Fruit fly (Drosophila melanogaster) whole organism, adult: ENCODE data around the gene CG15201.

Source experiments
- CG11617 ChIP-seq: fragments of 200-800 bp; sonication (Bioruptor generic); optimal IDR thresholded peaks from 2 replicates; lab custom pipeline; 2017; ENCODE audit warnings: mild to moderate bottlenecking, missing biosample characterization, missing genetic modification reagents, missing genetic modification characterization
- CG12768 ChIP-seq: fragments of 200-800 bp; sonication (Bioruptor generic); optimal IDR thresholded peaks from 2 replicates; lab custom pipeline; 2017; ENCODE audit warnings: missing biosample characterization, missing genetic modification characterization, mild to moderate bottlenecking, moderate library complexity, missing genetic modification reagents
- CG14711 ChIP-seq: fragments of 200-800 bp; sonication (Bioruptor generic); optimal IDR thresholded peaks from 2 replicates; lab custom pipeline; 2018; ENCODE audit warnings: missing biosample characterization, mild to moderate bottlenecking, missing genetic modification characterization, moderate library complexity
- CG1620 ChIP-seq: fragments of 200-800 bp; sonication (Bioruptor generic); optimal IDR thresholded peaks from 2 replicates; lab custom pipeline; 2016; ENCODE audit warnings: missing biosample characterization, missing genetic modification characterization
- CG33017 ChIP-seq: fragments of 200-800 bp; sonication (Bioruptor generic); optimal IDR thresholded peaks from 2 replicates; lab custom pipeline; 2018; ENCODE audit warnings: missing biosample characterization, mild to moderate bottlenecking, missing genetic modification characterization, moderate library complexity
- CG5204 ChIP-seq: fragments of 200-800 bp; sonication (Bioruptor generic); optimal IDR thresholded peaks from 2 replicates; lab custom pipeline; 2016; ENCODE audit warnings: missing biosample characterization, missing genetic modification characterization
- CG7045 ChIP-seq: fragments of 200-800 bp; sonication (Bioruptor generic); optimal IDR thresholded peaks from 2 replicates; lab custom pipeline; 2017; ENCODE audit warnings: missing biosample characterization, mild to moderate bottlenecking, missing genetic modification characterization
- CG7101 ChIP-seq: fragments of 200-800 bp; sonication (Bioruptor generic); optimal IDR thresholded peaks from 2 replicates; lab custom pipeline; 2018; ENCODE audit warnings: missing biosample characterization, mild to moderate bottlenecking, missing genetic modification characterization, moderate library complexity
- Clk ChIP-seq: fragments of 200-800 bp; sonication (Bioruptor generic); optimal IDR thresholded peaks from 2 replicates; lab custom pipeline; 2017; ENCODE audit warnings: missing biosample characterization, missing genetic modification characterization
- Crg-1 ChIP-seq: fragments of 200-800 bp; sonication (Bioruptor generic); optimal IDR thresholded peaks from 2 replicates; lab custom pipeline; 2016; ENCODE audit warnings: missing biosample characterization, missing genetic modification characterization
- Hr96 ChIP-seq: fragments of 200-800 bp; sonication (Bioruptor generic); optimal IDR thresholded peaks from 2 replicates; lab custom pipeline; 2016; ENCODE audit warnings: missing biosample characterization, missing genetic modification characterization
- Mnt ChIP-seq: fragments of 200-800 bp; sonication (Bioruptor generic); optimal IDR thresholded peaks from 2 replicates; lab custom pipeline; 2016; ENCODE audit warnings: missing biosample characterization, mild to moderate bottlenecking, missing genetic modification characterization
- bab1 ChIP-seq: fragments of 200-800 bp; sonication (Bioruptor generic); optimal IDR thresholded peaks from 3 replicates; lab custom pipeline; 2019; ENCODE audit warnings: missing biosample characterization, mild to moderate bottlenecking, missing genetic modification characterization, moderate library complexity
- cic ChIP-seq: fragments of 200-800 bp; sonication (Bioruptor generic); optimal IDR thresholded peaks from 2 replicates; lab custom pipeline; 2017; ENCODE audit warnings: missing biosample characterization, mild to moderate bottlenecking, missing genetic modification characterization, moderate library complexity
- cnc ChIP-seq, 2 experiments: fragments of >200 bp; optimal IDR thresholded peaks; 2 replicates each; lab custom pipeline; 2017
- kay ChIP-seq: fragments of 200-800 bp; sonication (Bioruptor generic); peaks from one replicate; lab custom pipeline; 2016; ENCODE audit warnings: missing biosample characterization, missing genetic modification characterization, borderline replicate concordance
- ovo ChIP-seq: fragments of 200-800 bp; sonication (Bioruptor generic); optimal IDR thresholded peaks from 2 replicates; lab custom pipeline; 2016; ENCODE audit warnings: missing biosample characterization, missing genetic modification characterization
- pad ChIP-seq: fragments of 200-800 bp; sonication (Bioruptor generic); optimal IDR thresholded peaks from 3 replicates; lab custom pipeline; 2017; ENCODE audit warnings: missing biosample characterization, missing genetic modification characterization, mild to moderate bottlenecking, moderate library complexity, missing genetic modification reagents
- tj ChIP-seq: fragments of 200-800 bp; sonication (Bioruptor generic); optimal IDR thresholded peaks from 3 replicates; lab custom pipeline; 2017; ENCODE audit warnings: missing biosample characterization, mild to moderate bottlenecking, missing genetic modification characterization, moderate library complexity
- toe ChIP-seq: fragments of 200-800 bp; sonication (Bioruptor generic); optimal IDR thresholded peaks from 2 replicates; lab custom pipeline; 2016; ENCODE audit warnings: missing biosample characterization, missing genetic modification characterization

Gene CG15201

dm6 chrX:11155808-11156589, 12.1 kb downstream of the CG15201 start:
- TF ChIP-seq CG1620 (GFP tag; lab: Kevin White, UChicago) (no peak), toe (GFP tag; lab: Kevin White, UChicago) (no peak), Hr96 (GFP tag; lab: Kevin White, UChicago) (no peak), cic (GFP tag; lab: Kevin White, UChicago) (peak; percentile 42), tj (GFP tag; lab: Kevin White, UChicago) (peak; percentile 43), CG14711 (tag; lab: Kevin White, UChicago) (no peak), CG7045 (GFP tag; lab: Kevin White, UChicago) (no peak), bab1 (GFP tag; lab: Kevin White, UChicago) (peak; percentile 10), kay (GFP tag; lab: Kevin White, UChicago) (peak; percentile 36)

dm6 chrX:11159710-11160446, 16.0 kb downstream of the CG15201 start, which contains the start of gene CG32668:
Gene CG32668 (minus strand): TSS chrX:11159760.
- TF ChIP-seq CG5204 (GFP tag; lab: Kevin White, UChicago) (no peak), CG14711 (tag; lab: Kevin White, UChicago) (no peak), Mnt (GFP tag; lab: Kevin White, UChicago) (no peak), tj (GFP tag; lab: Kevin White, UChicago) (no peak), CG11617 (GFP tag; lab: Kevin White, UChicago) (no peak), CG12768 (GFP tag; lab: Kevin White, UChicago) (no peak), CG7101 (tag; lab: Kevin White, UChicago) (no peak), bab1 (GFP tag; lab: Kevin White, UChicago) (no peak), cic (GFP tag; lab: Kevin White, UChicago) (no peak), CG33017 (tag; lab: Kevin White, UChicago) (no peak), Hr96 (GFP tag; lab: Kevin White, UChicago) (no peak), CG7045 (GFP tag; lab: Kevin White, UChicago) (no peak), pad (no peak), toe (GFP tag; lab: Kevin White, UChicago) (no peak)

dm6 chrX:11168958-11169357, 25.0 kb downstream of the CG15201 start, which contains the start of gene Antdh:
Gene Antdh (minus strand): TSS chrX:11169058.
- no peak for TF ChIP-seq cnc (optimal IDR thresholded peaks at IDR 0.05; lab: Kevin White, UChicago)
- TF ChIP-seq ovo (GFP tag; lab: Kevin White, UChicago) = no peak
- TF ChIP-seq bab1 (GFP tag; lab: Kevin White, UChicago) = no peak
- TF ChIP-seq CG11617 (GFP tag; lab: Kevin White, UChicago) = no peak
- TF ChIP-seq Mnt (GFP tag; lab: Kevin White, UChicago) = no peak
- TF ChIP-seq CG5204 (GFP tag; lab: Kevin White, UChicago) = no peak
- TF ChIP-seq CG7045 (GFP tag; lab: Kevin White, UChicago) = no peak
- no peak for TF ChIP-seq CG12768 (GFP tag; lab: Kevin White, UChicago)
- TF ChIP-seq pad = no peak
- TF ChIP-seq CG33017 (tag; lab: Kevin White, UChicago) = no peak
- TF ChIP-seq CG1620 (GFP tag; lab: Kevin White, UChicago) = no peak
- no peak for TF ChIP-seq toe (GFP tag; lab: Kevin White, UChicago)

- TF ChIP-seq CG33017 (tag; lab: Kevin White, UChicago) = no peak
- TF ChIP-seq Clk (GFP tag; lab: Kevin White, UChicago) = no peak
- no peak for TF ChIP-seq kay (GFP tag; lab: Kevin White, UChicago)
- TF ChIP-seq CG11617 (GFP tag; lab: Kevin White, UChicago) = no peak
- no peak for TF ChIP-seq bab1 (GFP tag; lab: Kevin White, UChicago)
- no peak for TF ChIP-seq ovo (GFP tag; lab: Kevin White, UChicago)
- TF ChIP-seq cic (GFP tag; lab: Kevin White, UChicago) = no peak
- TF ChIP-seq CG5204 (GFP tag; lab: Kevin White, UChicago) = no peak
- TF ChIP-seq tj (GFP tag; lab: Kevin White, UChicago) = no peak
- no peak for TF ChIP-seq Mnt (GFP tag; lab: Kevin White, UChicago)
- no peak for TF ChIP-seq Hr96 (GFP tag; lab: Kevin White, UChicago)
- no peak for TF ChIP-seq CG1620 (GFP tag; lab: Kevin White, UChicago)
- TF ChIP-seq CG7101 (tag; lab: Kevin White, UChicago) = no peak
- TF ChIP-seq CG12768 (GFP tag; lab: Kevin White, UChicago) = no peak
- no peak for TF ChIP-seq cnc (optimal IDR thresholded peaks at IDR 0.05; lab: Kevin White, UChicago)
- no peak for TF ChIP-seq toe (GFP tag; lab: Kevin White, UChicago)
- no peak for TF ChIP-seq pad
- TF ChIP-seq CG14711 (tag; lab: Kevin White, UChicago) = no peak
Observed at dm6 chrX:11170578-11170977, 26.7 kb downstream of the CG15201 start, which contains the start of gene CG1394. Gene CG1394 (minus strand): TSS chrX:11170678.

- TF ChIP-seq Clk (GFP tag; lab: Kevin White, UChicago) = no peak
- TF ChIP-seq ovo (GFP tag; lab: Kevin White, UChicago) = no peak
- TF ChIP-seq CG33017 (tag; lab: Kevin White, UChicago) = no peak
- TF ChIP-seq Crg-1 = no peak
- no peak for TF ChIP-seq Mnt (GFP tag; lab: Kevin White, UChicago)
- TF ChIP-seq Hr96 (GFP tag; lab: Kevin White, UChicago) = no peak
- no peak for TF ChIP-seq CG5204 (GFP tag; lab: Kevin White, UChicago)
- TF ChIP-seq cnc (optimal IDR thresholded peaks at IDR 0.05; lab: Kevin White, UChicago) = no peak
- TF ChIP-seq CG7045 (GFP tag; lab: Kevin White, UChicago) = no peak
- no peak for TF ChIP-seq CG7101 (tag; lab: Kevin White, UChicago)
- no peak for TF ChIP-seq CG11617 (GFP tag; lab: Kevin White, UChicago)
- TF ChIP-seq tj (GFP tag; lab: Kevin White, UChicago) = no peak
- no peak for TF ChIP-seq bab1 (GFP tag; lab: Kevin White, UChicago)
- no peak for TF ChIP-seq CG12768 (GFP tag; lab: Kevin White, UChicago)
- no peak for TF ChIP-seq pad
- TF ChIP-seq cic (GFP tag; lab: Kevin White, UChicago) = no peak
Observed at dm6 chrX:11176073-11176472, 32.2 kb downstream of the CG15201 start.
